Fruit fly (Drosophila melanogaster) whole organism, embryonic: Measurements from ENCODE around the gene Rbf.

Experiments used
- Abd-B ChIP-seq: fragments of 200-800 bp; sonication (Bioruptor generic); optimal IDR thresholded peaks from 2 replicates; lab custom pipeline; 2018; ENCODE audit warnings: missing biosample characterization, mild to moderate bottlenecking, missing genetic modification characterization, moderate library complexity
- CG11085 ChIP-seq: fragments of 200-800 bp; sonication (Bioruptor generic); IDR thresholded peaks from 2 replicates; pipeline ENCODE4 v1.3.6; 2022; ENCODE audit warnings: missing biosample characterization, missing genetic modification characterization
- CG13123 ChIP-seq: fragments of 200-800 bp; sonication (Bioruptor generic); optimal IDR thresholded peaks from 2 replicates; lab custom pipeline; 2016; ENCODE audit warnings: missing biosample characterization, missing genetic modification characterization
- CG15073 ChIP-seq: fragments of 200-800 bp; sonication (Bioruptor generic); optimal IDR thresholded peaks from 2 replicates; lab custom pipeline; 2016; ENCODE audit warnings: missing biosample characterization, missing genetic modification characterization
- CG15479 ChIP-seq: fragments of 200-800 bp; sonication (Bioruptor generic); optimal IDR thresholded peaks from 3 replicates; lab custom pipeline; 2019; ENCODE audit warnings: missing biosample characterization, mild to moderate bottlenecking, missing genetic modification characterization, moderate library complexity
- CG1792 ChIP-seq: fragments of 200-800 bp; sonication (Bioruptor generic); optimal IDR thresholded peaks from 2 replicates; lab custom pipeline; 2016; ENCODE audit warnings: missing biosample characterization, missing genetic modification characterization
- CG2120 ChIP-seq: fragments of 200-800 bp; sonication (Bioruptor generic); optimal IDR thresholded peaks from 3 replicates; lab custom pipeline; 2016; ENCODE audit warnings: missing biosample characterization, missing genetic modification characterization
- CG33557 ChIP-seq: fragments of 200-800 bp; sonication (Bioruptor generic); optimal IDR thresholded peaks from 2 replicates; lab custom pipeline; 2019; ENCODE audit warnings: missing biosample characterization, mild to moderate bottlenecking, missing genetic modification characterization, moderate library complexity
- CG5245 ChIP-seq: fragments of 200-800 bp; sonication (Bioruptor generic); optimal IDR thresholded peaks from 3 replicates; lab custom pipeline; 2016; ENCODE audit warnings: missing biosample characterization, missing genetic modification characterization
- CG6272 ChIP-seq: fragments of 200-800 bp; sonication (Bioruptor generic); IDR thresholded peaks from 2 replicates; pipeline ENCODE4 v1.3.6; 2022; ENCODE audit warnings: missing biosample characterization, missing genetic modification characterization
- CG8478 ChIP-seq: fragments of >200 bp; optimal IDR thresholded peaks from 2 replicates; lab custom pipeline; 2018
- CG8765 ChIP-seq: fragments of 200-800 bp; sonication (Bioruptor generic); IDR thresholded peaks from 2 replicates; pipeline ENCODE4 v1.3.6; 2022; ENCODE audit warnings: missing biosample characterization, missing genetic modification characterization
- CG8944 ChIP-seq: fragments of 200-800 bp; sonication (Bioruptor generic); optimal IDR thresholded peaks from 3 replicates; lab custom pipeline; 2016; ENCODE audit warnings: missing biosample characterization, missing genetic modification characterization
- CG9609 ChIP-seq: fragments of 200-800 bp; sonication (Bioruptor generic); optimal IDR thresholded peaks from 3 replicates; lab custom pipeline; 2016; ENCODE audit warnings: missing biosample characterization, missing genetic modification characterization
- Chrac-16 ChIP-seq: fragments of 200-800 bp; sonication (Bioruptor generic); optimal IDR thresholded peaks from 3 replicates; lab custom pipeline; 2016; ENCODE audit warnings: missing biosample characterization, missing genetic modification characterization
- CrebB ChIP-seq: fragments of 200-800 bp; sonication (Bioruptor generic); optimal IDR thresholded peaks from 3 replicates; lab custom pipeline; 2018; ENCODE audit warnings: missing biosample characterization, mild to moderate bottlenecking, missing genetic modification characterization
- D19A ChIP-seq: fragments of 200-800 bp; optimal IDR thresholded peaks from 3 replicates; lab custom pipeline; 2019; ENCODE audit warnings: missing biosample characterization, mild to moderate bottlenecking, missing genetic modification characterization, moderate library complexity
- Drgx ChIP-seq: fragments of 200-800 bp; sonication (Bioruptor generic); IDR thresholded peaks from 2 replicates; pipeline ENCODE4 v1.3.6; 2022; ENCODE audit warnings: missing biosample characterization, missing genetic modification characterization
- Eip74EF ChIP-seq, 2 experiments: fragments of 200-800 bp in 1 of 2; fragments of >200 bp in 1 of 2; sonication (Bioruptor generic) in 1 of 2; optimal IDR thresholded peaks; 2 replicates each; lab custom pipeline; 2017 to 2019; ENCODE audit warnings: missing biosample characterization in 2 of 2, missing genetic modification characterization in 2 of 2, mild to moderate bottlenecking in 1 of 2, moderate library complexity in 1 of 2
- Gug ChIP-seq: fragments of 200-800 bp; sonication (Bioruptor generic); IDR thresholded peaks from 4 replicates; pipeline ENCODE4 v1.3.6; 2022; ENCODE audit warnings: missing biosample characterization, missing genetic modification characterization
- HLH54F ChIP-seq: fragments of 200-800 bp; sonication (Bioruptor generic); optimal IDR thresholded peaks from 3 replicates; lab custom pipeline; 2016; ENCODE audit warnings: missing biosample characterization, missing genetic modification characterization
- HmgZ ChIP-seq: fragments of 200-800 bp; sonication (Bioruptor generic); optimal IDR thresholded peaks from 2 replicates; lab custom pipeline; 2018; ENCODE audit warnings: missing biosample characterization, mild to moderate bottlenecking, missing genetic modification characterization
- Hmx ChIP-seq: fragments of 200-800 bp; sonication (Bioruptor generic); optimal IDR thresholded peaks from 2 replicates; lab custom pipeline; 2016; ENCODE audit warnings: missing biosample characterization, missing genetic modification characterization
- Lpt ChIP-seq: fragments of >200 bp; optimal IDR thresholded peaks from 2 replicates; lab custom pipeline; 2018; ENCODE audit warnings: missing biosample characterization, missing genetic modification characterization
- Nf-YC ChIP-seq: fragments of 200-800 bp; optimal IDR thresholded peaks from 3 replicates; lab custom pipeline; 2019; ENCODE audit warnings: missing biosample characterization, mild to moderate bottlenecking, missing genetic modification characterization, moderate library complexity
- Opbp ChIP-seq: fragments of 200-800 bp; sonication (Bioruptor generic); IDR thresholded peaks from 3 replicates; pipeline ENCODE4 v1.3.6; 2022; ENCODE audit warnings: missing biosample characterization, missing genetic modification characterization; ENCODE audit not compliant: partially characterized antibody
- Scr ChIP-seq: fragments of 200-800 bp; sonication (Bioruptor generic); IDR thresholded peaks from 2 replicates; pipeline ENCODE4 v1.3.6; 2022; ENCODE audit warnings: missing biosample characterization, missing genetic modification characterization; ENCODE audit not compliant: partially characterized antibody
- TFAM ChIP-seq: fragments of 200-800 bp; sonication (Bioruptor generic); optimal IDR thresholded peaks from 2 replicates; lab custom pipeline; 2017; ENCODE audit warnings: missing biosample characterization, missing genetic modification characterization, inconsistent platforms
- Taf1 ChIP-seq: fragments of 200-800 bp; sonication (Bioruptor generic); IDR thresholded peaks from 2 replicates; pipeline ENCODE4 v1.3.6; 2022; ENCODE audit warnings: missing biosample characterization, missing genetic modification characterization
- Trl ChIP-seq, 3 experiments: fragments of >200 bp in 2 of 3; fragments of 200-800 bp in 1 of 3; sonication (Bioruptor generic) in 1 of 3; optimal IDR thresholded peaks; 2 replicates in 1 of 3; 3 replicates in 2 of 3; lab custom pipeline; 2016 to 2017; ENCODE audit warnings: missing biosample characterization in 1 of 3, missing genetic modification characterization in 1 of 3
- bcd ChIP-seq: fragments of 200-800 bp; sonication (Bioruptor generic); optimal IDR thresholded peaks from 2 replicates; lab custom pipeline; 2017; ENCODE audit warnings: missing biosample characterization, mild to moderate bottlenecking, missing genetic modification characterization
- emc ChIP-seq: fragments of 200-800 bp; sonication (Bioruptor generic); optimal IDR thresholded peaks from 2 replicates; lab custom pipeline; 2016; ENCODE audit warnings: missing biosample characterization, missing genetic modification characterization
- ftz-f1 ChIP-seq: fragments of 200-800 bp; sonication (Bioruptor generic); optimal IDR thresholded peaks from 2 replicates; lab custom pipeline; 2016; ENCODE audit warnings: missing biosample characterization, missing genetic modification characterization
- gcm2 ChIP-seq: fragments of 200-800 bp; sonication (Bioruptor generic); optimal IDR thresholded peaks from 2 replicates; lab custom pipeline; 2016; ENCODE audit warnings: missing biosample characterization, missing genetic modification characterization
- grn ChIP-seq: fragments of 200-800 bp; sonication (Bioruptor generic); optimal IDR thresholded peaks from 3 replicates; lab custom pipeline; 2017; ENCODE audit warnings: missing biosample characterization, missing genetic modification characterization
- her ChIP-seq: fragments of 200-800 bp; sonication (Bioruptor generic); optimal IDR thresholded peaks from 2 replicates; lab custom pipeline; 2016; ENCODE audit warnings: missing biosample characterization, missing genetic modification characterization
- jing ChIP-seq: fragments of 200-800 bp; sonication (Bioruptor generic); optimal IDR thresholded peaks from 2 replicates; lab custom pipeline; 2018; ENCODE audit warnings: missing biosample characterization, mild to moderate bottlenecking, missing genetic modification characterization
- kni ChIP-seq: fragments of 200-800 bp; sonication (Bioruptor generic); optimal IDR thresholded peaks from 3 replicates; lab custom pipeline; 2017; ENCODE audit warnings: mild to moderate bottlenecking, missing biosample characterization, missing genetic modification reagents, missing genetic modification characterization
- mam ChIP-seq: fragments of 200-800 bp; sonication (Bioruptor generic); optimal IDR thresholded peaks from 3 replicates; lab custom pipeline; 2016; ENCODE audit warnings: missing biosample characterization, missing genetic modification characterization
- nau ChIP-seq: fragments of 200-800 bp; sonication (Bioruptor generic); optimal IDR thresholded peaks from 3 replicates; lab custom pipeline; 2017; ENCODE audit warnings: missing biosample characterization, mild to moderate bottlenecking, missing genetic modification characterization, missing genetic modification reagents
- nmo ChIP-seq: fragments of 200-800 bp; sonication (Bioruptor generic); optimal IDR thresholded peaks from 2 replicates; lab custom pipeline; 2018; ENCODE audit warnings: missing biosample characterization, mild to moderate bottlenecking, missing genetic modification characterization, moderate library complexity
- otp ChIP-seq: fragments of 200-800 bp; sonication (Bioruptor generic); IDR thresholded peaks from 3 replicates; pipeline ENCODE4, ENCODE4 v1.3.6; 2022; ENCODE audit warnings: missing biosample characterization, missing genetic modification characterization
- sima ChIP-seq: fragments of 200-800 bp; sonication (Bioruptor generic); optimal IDR thresholded peaks from 2 replicates; lab custom pipeline; 2016; ENCODE audit warnings: missing biosample characterization, missing genetic modification characterization
- tap ChIP-seq: fragments of 200-800 bp; optimal IDR thresholded peaks from 3 replicates; lab custom pipeline; 2019; ENCODE audit warnings: missing biosample characterization, mild to moderate bottlenecking, missing genetic modification characterization, moderate library complexity
- tio ChIP-seq: fragments of 200-800 bp; sonication (Bioruptor generic); optimal IDR thresholded peaks from 2 replicates; lab custom pipeline; 2017; ENCODE audit warnings: missing biosample characterization, missing genetic modification characterization, inconsistent platforms
- tna ChIP-seq: fragments of 200-800 bp; sonication (Bioruptor generic); IDR thresholded peaks from 2 replicates; pipeline ENCODE4 v1.3.6; 2022; ENCODE audit warnings: missing biosample characterization, missing genetic modification characterization; ENCODE audit not compliant: partially characterized antibody
- trem ChIP-seq: fragments of 200-800 bp; optimal IDR thresholded peaks from 3 replicates; lab custom pipeline; 2019; ENCODE audit warnings: missing biosample characterization, mild to moderate bottlenecking, missing genetic modification characterization, moderate library complexity
- ttk ChIP-seq: fragments of 200-800 bp; sonication (Bioruptor generic); IDR thresholded peaks from 2 replicates; pipeline ENCODE4 v2.1.2; 2022; ENCODE audit warnings: missing biosample characterization, missing genetic modification characterization
- zen ChIP-seq: fragments of 200-800 bp; sonication (Bioruptor generic); optimal IDR thresholded peaks from 3 replicates; lab custom pipeline; 2018; ENCODE audit warnings: missing biosample characterization, mild to moderate bottlenecking, missing genetic modification characterization, moderate library complexity

Rbf gene

dm6 chrX:755642-756332 lies 45.5 kb downstream of the Rbf start (continued):
- TF ChIP-seq Drgx (GFP tag; lab: Robert Waterston, UW), result peak; percentile 95
- no peak for TF ChIP-seq CG15479 (GFP tag; lab: Kevin White, UChicago)
- peak; percentile 48 for TF ChIP-seq CG6272
- peak; percentile 78 for TF ChIP-seq gcm2
- TF ChIP-seq CG15073 (GFP tag; lab: Kevin White, UChicago), result no peak
- peak; percentile 36 for TF ChIP-seq jing (GFP tag; lab: Kevin White, UChicago)
- peak in 1 of 2 experiments; percentile 32 for TF ChIP-seq Trl (optimal IDR thresholded peaks at IDR 0.05; lab: Kevin White, UChicago)
- peak; percentile 80 for TF ChIP-seq Trl (GFP tag; optimal IDR thresholded peaks at IDR 0.05; lab: Kevin White, UChicago)
- TF ChIP-seq bcd (GFP tag; lab: Kevin White, UChicago), result peak; percentile 83
- TF ChIP-seq zen (tag; lab: Kevin White, UChicago), result peak; percentile 12
- TF ChIP-seq CG8478 (lab: Kevin White, UChicago), result no peak
- TF ChIP-seq Eip74EF (GFP tag; optimal IDR thresholded peaks at IDR 0.05; lab: Kevin White, UChicago), result peak in 1 of 2 experiments; percentile 45
- no peak for TF ChIP-seq TFAM
- peak; percentile 89 for TF ChIP-seq her
- TF ChIP-seq grn (GFP tag; lab: Kevin White, UChicago), result peak; percentile 68
- peak; percentile 26 for TF ChIP-seq trem (tag; lab: Kevin White, UChicago)
- peak; percentile 62 for TF ChIP-seq ttk
- TF ChIP-seq mam, result peak; percentile 93
- peak; percentile 83 for TF ChIP-seq ftz-f1 (GFP tag; lab: Kevin White, UChicago)
- TF ChIP-seq nmo (GFP tag; lab: Kevin White, UChicago), result peak; percentile 67
- no peak for TF ChIP-seq kni (GFP tag; lab: Kevin White, UChicago)
- no peak for TF ChIP-seq tna (GFP tag; lab: Robert Waterston, UW)
- peak; percentile 84 for TF ChIP-seq CG11085 (GFP tag; lab: Robert Waterston, UW)
- peak; percentile 91 for TF ChIP-seq HLH54F (GFP tag; lab: Kevin White, UChicago)
- TF ChIP-seq CG13123, result peak; percentile 50
- peak; percentile 87 for TF ChIP-seq CG1792
- peak; percentile 56; the same call in 1 of the 2 replicates for TF ChIP-seq CG8765 (GFP tag; lab: Robert Waterston, UW)
- peak; percentile 74 for TF ChIP-seq tap (tag; lab: Kevin White, UChicago)
- TF ChIP-seq tio, result no peak
- no peak for TF ChIP-seq CG33557
- peak; percentile 66 for TF ChIP-seq nau (GFP tag; lab: Kevin White, UChicago)
- no peak for TF ChIP-seq Opbp (GFP tag; lab: Robert Waterston, UW)
- TF ChIP-seq Chrac-16, result peak; percentile 72
- TF ChIP-seq Nf-YC, result peak; percentile 55
- peak; percentile 78 for TF ChIP-seq CG8944 (GFP tag; lab: Kevin White, UChicago)
- TF ChIP-seq Abd-B (GFP tag; lab: Kevin White, UChicago), result peak; percentile 41
- TF ChIP-seq otp (GFP tag; lab: Robert Waterston, UW), result peak; percentile 86
- peak; percentile 70 for TF ChIP-seq emc
- peak; percentile 93 for TF ChIP-seq HmgZ (tag; lab: Kevin White, UChicago)
- TF ChIP-seq CG2120, result peak; percentile 98
- peak; percentile 34 for TF ChIP-seq Hmx (GFP tag; lab: Kevin White, UChicago)
- TF ChIP-seq Scr (GFP tag; lab: Robert Waterston, UW), result no peak
- TF ChIP-seq CG5245 (GFP tag; lab: Kevin White, UChicago), result peak; percentile 68
- TF ChIP-seq CG9609 (GFP tag; lab: Kevin White, UChicago), result peak; percentile 75
- TF ChIP-seq D19A (tag; lab: Kevin White, UChicago), result peak; percentile 65
- TF ChIP-seq sima (GFP tag; lab: Kevin White, UChicago), result peak; percentile 45
- TF ChIP-seq Gug, result peak; percentile 80; the same call in 3 of the 4 replicates
- TF ChIP-seq Lpt (GFP tag; lab: Kevin White, UChicago), result no peak
- TF ChIP-seq CrebB (tag; lab: Kevin White, UChicago), result peak; percentile 69
- peak; percentile 79 for TF ChIP-seq Taf1 (GFP tag; lab: Robert Waterston, UW)
